Worm (Caenorhabditis elegans) whole organism, L1 larva: ENCODE results near the gene R02E4.3.

Experiments used
- ama-1 ChIP-seq: fragments of 150-350 bp; optimal IDR thresholded peaks from 2 replicates; lab custom pipeline; 2014
- fos-1 ChIP-seq: fragments of 150-350 bp; optimal IDR thresholded peaks from 2 replicates; lab custom pipeline; 2014; ENCODE audit warnings: missing biosample characterization, missing genetic modification characterization
- jun-1 ChIP-seq: fragments of 150-350 bp; optimal IDR thresholded peaks from 2 replicates; lab custom pipeline; 2014; ENCODE audit warnings: missing biosample characterization, missing genetic modification reagents, missing genetic modification characterization
- mep-1 ChIP-seq: fragments of 150-350 bp; optimal IDR thresholded peaks from 2 replicates; lab custom pipeline; 2014; ENCODE audit warnings: missing biosample characterization, missing genetic modification characterization

DNA sequence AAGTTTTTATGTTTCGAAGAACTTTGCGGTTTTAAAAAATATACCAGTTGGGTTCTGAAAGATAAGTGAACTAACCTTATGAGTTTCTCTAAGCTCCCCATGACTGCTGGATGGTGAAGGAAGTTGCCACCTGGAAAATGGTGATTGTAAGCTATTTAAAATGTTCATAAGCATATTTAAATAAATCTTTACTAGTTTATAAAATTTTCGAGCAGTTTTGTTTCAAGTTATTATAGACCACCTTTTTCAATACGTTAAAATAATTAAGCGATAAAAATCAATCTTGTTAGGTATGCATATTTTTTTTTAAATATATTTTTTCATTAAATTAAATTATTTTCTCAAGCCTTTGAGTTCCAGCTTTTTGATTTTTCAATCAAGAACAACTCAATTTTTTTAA lies 22.7 kb downstream of the R02E4.3 start, which contains the start of gene T06F4.1:
- TF ChIP-seq ama-1 (no peak), mep-1 (tag; lab: Kevin White, UChicago) (no peak), fos-1 (tag; lab: Kevin White, UChicago) (no peak), jun-1 (tag; lab: Kevin White, UChicago) (no peak)
